Worm (Caenorhabditis elegans) whole organism, late embryonic: ENCODE measurements around the gene ceh-37.

ENCODE experiments used
- F13H6.1 ChIP-seq: sonication (generic microtip); optimal IDR thresholded peaks from 2 replicates; lab custom pipeline; 2016; ENCODE audit warnings: missing genetic modification characterization, missing compliant biosample characterization
- K09A11.1 ChIP-seq: sonication (generic microtip); optimal IDR thresholded peaks from 2 replicates; lab custom pipeline; 2017; ENCODE audit warnings: antibody characterized with exemption, mild to moderate bottlenecking, missing genetic modification characterization, missing compliant biosample characterization; ENCODE audit not compliant: insufficient read depth
- fkh-10 ChIP-seq: fragments of 150-350 bp; optimal IDR thresholded peaks from 2 replicates; lab custom pipeline; 2014; ENCODE audit warnings: missing biosample characterization, missing genetic modification reagents, missing genetic modification characterization
- lin-11 ChIP-seq: fragments of 200-800 bp; sonication (Bioruptor generic); optimal IDR thresholded peaks from 2 replicates; lab custom pipeline; 2018; ENCODE audit warnings: mild to moderate bottlenecking, missing genetic modification characterization, missing compliant biosample characterization
- nfya-1 ChIP-seq: sonication (generic microtip); optimal IDR thresholded peaks from 2 replicates; lab custom pipeline; 2017; ENCODE audit warnings: missing genetic modification characterization, mild to moderate bottlenecking, missing compliant biosample characterization, antibody characterized with exemption, moderate library complexity
- rnt-1 ChIP-seq: sonication (generic microtip); optimal IDR thresholded peaks from 2 replicates; lab custom pipeline; 2016; ENCODE audit warnings: missing genetic modification characterization, missing compliant biosample characterization
- unc-3 ChIP-seq, 2 experiments: fragments of 200-800 bp in 1 of 2; sonication (Bioruptor generic) in 1 of 2; sonication (generic microtip) in 1 of 2; conservative IDR thresholded peaks in 1 of 2; optimal IDR thresholded peaks in 1 of 2; 2 replicates each; pipeline versions ENCODE4 v1.3.6 to Lab custom; 2016 to 2022; ENCODE audit warnings: missing compliant biosample characterization in 2 of 2, missing genetic modification characterization in 2 of 2, missing genetic modification reagents in 1 of 2

DNA sequence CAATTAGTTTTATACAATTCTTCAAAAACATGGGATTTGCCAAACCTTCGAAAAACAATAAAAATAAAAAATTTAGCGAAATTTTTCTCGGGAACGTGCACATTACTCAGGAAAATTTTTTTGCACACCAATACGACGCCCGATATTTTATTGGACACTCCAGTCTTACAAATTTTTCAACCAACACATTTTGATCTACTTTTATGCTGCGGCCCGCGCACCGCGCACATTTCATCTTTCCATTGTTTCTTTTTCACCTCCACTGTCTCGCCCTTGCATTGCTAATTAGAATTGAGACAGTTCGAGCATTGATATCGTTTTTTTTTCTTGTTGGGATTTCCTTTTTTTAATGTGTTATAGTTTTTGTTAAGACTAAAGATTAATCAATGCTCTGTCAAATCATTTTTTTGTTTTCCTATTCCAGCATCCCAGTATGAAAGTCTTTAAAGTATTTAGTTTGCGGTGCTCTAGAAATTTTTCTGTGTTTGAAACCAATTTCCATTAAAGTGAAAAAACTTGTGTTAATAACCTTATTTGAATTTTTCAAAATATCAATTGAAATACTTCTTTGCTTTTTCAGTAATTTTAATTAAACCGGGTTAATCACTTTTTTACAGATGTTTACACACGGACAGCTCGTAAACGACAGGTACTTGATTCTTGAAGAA, 39.8 kb upstream of the ceh-37 start, which contains the start of gene K04C1.5:
- TF ChIP-seq lin-11 (tag; lab: Kevin White, UChicago): no peak
- TF ChIP-seq fkh-10 (GFP tag; lab: Kevin White, UChicago): no peak
- no peak for TF ChIP-seq rnt-1 (tag; lab: Kevin White, UChicago)
- TF ChIP-seq nfya-1 (tag; lab: Kevin White, UChicago): no peak
- no peak for TF ChIP-seq unc-3 (GFP tag; conservative IDR thresholded peaks at IDR 0.05; lab: Robert Waterston, UW)
- TF ChIP-seq unc-3 (tag; optimal IDR thresholded peaks at IDR 0.05; lab: Kevin White, UChicago): no peak
- TF ChIP-seq K09A11.1 (tag; lab: Kevin White, UChicago): no peak
- no peak for TF ChIP-seq F13H6.1
